Fruit fly (Drosophila melanogaster) whole organism, pupa: Measurements from ENCODE around the gene CG31109.

Source experiments
- CG13204 ChIP-seq: fragments of 200-800 bp; sonication (Bioruptor generic); optimal IDR thresholded peaks from 2 replicates; lab custom pipeline; 2018; ENCODE audit warnings: missing biosample characterization, mild to moderate bottlenecking, missing genetic modification characterization, moderate library complexity
- CG14655 ChIP-seq: fragments of 200-800 bp; sonication (Bioruptor generic); optimal IDR thresholded peaks from 3 replicates; lab custom pipeline; 2017; ENCODE audit warnings: mild to moderate bottlenecking, missing biosample characterization, missing genetic modification reagents, missing genetic modification characterization
- CG15710 ChIP-seq: fragments of 200-800 bp; sonication (Bioruptor generic); optimal IDR thresholded peaks from 2 replicates; lab custom pipeline; 2018; ENCODE audit warnings: missing biosample characterization, mild to moderate bottlenecking, missing genetic modification characterization, moderate library complexity
- CG17806 ChIP-seq: fragments of 200-800 bp; sonication (Bioruptor generic); optimal IDR thresholded peaks from 2 replicates; lab custom pipeline; 2018; ENCODE audit warnings: missing biosample characterization, mild to moderate bottlenecking, missing genetic modification characterization, moderate library complexity
- CG8159 ChIP-seq: fragments of 200-800 bp; sonication (Bioruptor generic); optimal IDR thresholded peaks from 3 replicates; lab custom pipeline; 2018; ENCODE audit warnings: missing biosample characterization, mild to moderate bottlenecking, missing genetic modification characterization, moderate library complexity
- CG8301 ChIP-seq: fragments of 200-800 bp; sonication (Bioruptor generic); optimal IDR thresholded peaks from 2 replicates; lab custom pipeline; 2018; ENCODE audit warnings: missing biosample characterization, mild to moderate bottlenecking, missing genetic modification characterization
- Pif1A ChIP-seq: fragments of 200-800 bp; sonication (Bioruptor generic); optimal IDR thresholded peaks from 3 replicates; lab custom pipeline; 2016; ENCODE audit warnings: missing biosample characterization, missing genetic modification characterization
- Pif1B ChIP-seq: fragments of 200-800 bp; sonication (Bioruptor generic); optimal IDR thresholded peaks from 3 replicates; lab custom pipeline; 2016; ENCODE audit warnings: missing biosample characterization, missing genetic modification characterization
- Snoo ChIP-seq: fragments of 200-800 bp; sonication (Bioruptor generic); optimal IDR thresholded peaks from 3 replicates; lab custom pipeline; 2017; ENCODE audit warnings: missing biosample characterization, mild to moderate bottlenecking, missing genetic modification characterization, inconsistent platforms
- rn ChIP-seq: fragments of 200-800 bp; sonication (Bioruptor generic); IDR thresholded peaks from 2 replicates; pipeline ENCODE4 v1.3.6; 2022; ENCODE audit warnings: missing biosample characterization, missing genetic modification characterization

- no peak for TF ChIP-seq Pif1B (GFP tag; lab: Kevin White, UChicago)
- TF ChIP-seq Snoo, result no peak
- no peak for TF ChIP-seq CG8159
- TF ChIP-seq CG13204 (GFP tag; lab: Kevin White, UChicago), result no peak
- TF ChIP-seq rn (GFP tag; lab: Robert Waterston, UW), result no peak
- TF ChIP-seq CG15710 (tag; lab: Kevin White, UChicago), result no peak
- no peak for TF ChIP-seq CG17806 (tag; lab: Kevin White, UChicago)
- no peak for TF ChIP-seq Pif1A (GFP tag; lab: Kevin White, UChicago)
- no peak for TF ChIP-seq CG8301 (tag; lab: Kevin White, UChicago)
- no peak for TF ChIP-seq CG14655 (GFP tag; lab: Kevin White, UChicago)
Observed at dm6 chr3R:25054451-25055188, at the start of gene CG31109.
